Fruit fly (Drosophila melanogaster) whole organism, embryonic: ENCODE measurements around the gene Der-2.

ENCODE experiments used
- Asciz ChIP-seq: fragments of 200-800 bp; sonication (Bioruptor generic); optimal IDR thresholded peaks from 2 replicates; lab custom pipeline; 2017; ENCODE audit warnings: missing biosample characterization, mild to moderate bottlenecking, missing genetic modification characterization, missing genetic modification reagents
- CG10543 ChIP-seq: fragments of 200-800 bp; sonication (Bioruptor generic); optimal IDR thresholded peaks from 3 replicates; lab custom pipeline; 2017; ENCODE audit warnings: missing biosample characterization, mild to moderate bottlenecking, missing genetic modification characterization, moderate library complexity
- CG10654 ChIP-seq: fragments of 200-800 bp; sonication (Bioruptor generic); optimal IDR thresholded peaks from 2 replicates; lab custom pipeline; 2016; ENCODE audit warnings: missing biosample characterization, missing genetic modification characterization
- CG14050 ChIP-seq: fragments of 200-800 bp; sonication (Bioruptor generic); IDR thresholded peaks from 3 replicates; pipeline ENCODE4 v1.3.6; 2022; ENCODE audit warnings: missing biosample characterization, missing genetic modification characterization
- CG1529 ChIP-seq: fragments of 200-800 bp; sonication (Bioruptor generic); optimal IDR thresholded peaks from 3 replicates; lab custom pipeline; 2018; ENCODE audit warnings: missing biosample characterization, missing genetic modification characterization
- CG15696 ChIP-seq: fragments of 200-800 bp; sonication (Bioruptor generic); optimal IDR thresholded peaks from 2 replicates; lab custom pipeline; 2019; ENCODE audit warnings: missing biosample characterization, mild to moderate bottlenecking, missing genetic modification characterization, moderate library complexity
- CG1647 ChIP-seq: fragments of 200-800 bp; sonication (Bioruptor generic); optimal IDR thresholded peaks from 3 replicates; lab custom pipeline; 2016; ENCODE audit warnings: missing biosample characterization, missing genetic modification characterization
- CG17385 ChIP-seq: fragments of 200-800 bp; sonication (Bioruptor generic); optimal IDR thresholded peaks from 3 replicates; lab custom pipeline; 2018; ENCODE audit warnings: missing biosample characterization, mild to moderate bottlenecking, missing genetic modification characterization
- CG17829 ChIP-seq: fragments of 200-800 bp; optimal IDR thresholded peaks from 2 replicates; lab custom pipeline; 2019; ENCODE audit warnings: missing biosample characterization, mild to moderate bottlenecking, missing genetic modification characterization, moderate library complexity
- CG18764 ChIP-seq: fragments of 200-800 bp; sonication (Bioruptor generic); optimal IDR thresholded peaks from 3 replicates; lab custom pipeline; 2016; ENCODE audit warnings: missing biosample characterization, missing genetic modification characterization
- CG2116 ChIP-seq: fragments of 200-800 bp; sonication (Bioruptor generic); optimal IDR thresholded peaks from 3 replicates; lab custom pipeline; 2018; ENCODE audit warnings: missing biosample characterization, mild to moderate bottlenecking, missing genetic modification characterization
- CG2712 ChIP-seq: fragments of 200-800 bp; optimal IDR thresholded peaks from 3 replicates; lab custom pipeline; 2019; ENCODE audit warnings: missing biosample characterization, mild to moderate bottlenecking, missing genetic modification characterization, moderate library complexity
- CG32772 ChIP-seq: fragments of 200-800 bp; sonication (Bioruptor generic); IDR thresholded peaks from 2 replicates; pipeline ENCODE4 v1.3.6; 2022; ENCODE audit warnings: missing biosample characterization, missing genetic modification characterization
- CG5245 ChIP-seq: fragments of 200-800 bp; sonication (Bioruptor generic); optimal IDR thresholded peaks from 3 replicates; lab custom pipeline; 2016; ENCODE audit warnings: missing biosample characterization, missing genetic modification characterization
- CG7357 ChIP-seq: fragments of 200-800 bp; sonication (Bioruptor generic); IDR thresholded peaks from 3 replicates; pipeline ENCODE4 v1.3.6; 2022; ENCODE audit warnings: missing biosample characterization, missing genetic modification characterization
- CG9727 ChIP-seq: fragments of 200-800 bp; sonication (Bioruptor generic); optimal IDR thresholded peaks from 3 replicates; lab custom pipeline; 2017; ENCODE audit warnings: missing biosample characterization, mild to moderate bottlenecking, missing genetic modification characterization
- Dll ChIP-seq: fragments of 200-800 bp; sonication (Bioruptor generic); IDR thresholded peaks from 4 replicates; pipeline ENCODE4 v1.3.6; 2022; ENCODE audit warnings: missing biosample characterization, missing genetic modification characterization; ENCODE audit not compliant: partially characterized antibody
- Doc3 ChIP-seq: fragments of 200-800 bp; sonication (Bioruptor generic); IDR thresholded peaks from 3 replicates; pipeline ENCODE4 v1.3.6; 2022; ENCODE audit warnings: missing biosample characterization, missing genetic modification characterization; ENCODE audit not compliant: partially characterized antibody
- Dref ChIP-seq: fragments of 200-800 bp; sonication (Bioruptor generic); IDR thresholded peaks from 2 replicates; pipeline ENCODE4 v1.3.6; 2022; ENCODE audit warnings: missing biosample characterization, missing genetic modification characterization
- H15 ChIP-seq: fragments of 200-800 bp; sonication (Bioruptor generic); IDR thresholded peaks from 3 replicates; pipeline ENCODE4 v1.3.6; 2022; ENCODE audit warnings: missing biosample characterization, missing genetic modification characterization
- H2.0 ChIP-seq: fragments of 200-800 bp; sonication (Bioruptor generic); IDR thresholded peaks from 2 replicates; pipeline ENCODE4 v1.3.6; 2022; ENCODE audit warnings: missing biosample characterization, missing genetic modification characterization
- NC2β ChIP-seq: fragments of 200-800 bp; sonication (Bioruptor generic); optimal IDR thresholded peaks from 2 replicates; lab custom pipeline; 2016; ENCODE audit warnings: missing biosample characterization, missing genetic modification characterization
- Ptx1 ChIP-seq: fragments of 200-800 bp; sonication (Bioruptor generic); IDR thresholded peaks from 2 replicates; pipeline ENCODE4 v1.3.6; 2022; ENCODE audit warnings: missing biosample characterization, missing genetic modification characterization
- Taf1 ChIP-seq: fragments of 200-800 bp; sonication (Bioruptor generic); IDR thresholded peaks from 2 replicates; pipeline ENCODE4 v1.3.6; 2022; ENCODE audit warnings: missing biosample characterization, missing genetic modification characterization
- Usf ChIP-seq: fragments of 200-800 bp; sonication (Bioruptor generic); optimal IDR thresholded peaks from 2 replicates; lab custom pipeline; 2017; ENCODE audit warnings: missing genotype, missing biosample characterization, missing genetic modification characterization
- ap ChIP-seq: fragments of 200-800 bp; sonication (Bioruptor generic); IDR thresholded peaks from 2 replicates; pipeline ENCODE4 v1.3.6; 2022; ENCODE audit warnings: missing biosample characterization, missing genetic modification characterization
- ara ChIP-seq: fragments of 200-800 bp; sonication (Bioruptor generic); IDR thresholded peaks from 2 replicates; pipeline ENCODE4 v1.3.6; 2022; ENCODE audit warnings: missing biosample characterization, missing genetic modification characterization
- az2 ChIP-seq: fragments of 200-800 bp; sonication (Bioruptor generic); optimal IDR thresholded peaks from 3 replicates; lab custom pipeline; 2016; ENCODE audit warnings: missing biosample characterization, missing genetic modification characterization
- cas ChIP-seq: fragments of 200-800 bp; sonication (Bioruptor generic); IDR thresholded peaks from 2 replicates; pipeline ENCODE4 v1.3.6; 2022; ENCODE audit warnings: missing biosample characterization, missing genetic modification characterization
- dmrt11E ChIP-seq: fragments of 200-800 bp; sonication (Bioruptor generic); optimal IDR thresholded peaks from 3 replicates; lab custom pipeline; 2018; ENCODE audit warnings: missing biosample characterization, mild to moderate bottlenecking, missing genetic modification characterization, moderate library complexity
- eyg ChIP-seq: fragments of 200-800 bp; sonication (Bioruptor generic); optimal IDR thresholded peaks from 3 replicates; lab custom pipeline; 2016; ENCODE audit warnings: missing biosample characterization, missing genetic modification characterization
- fd96Cb ChIP-seq: fragments of 200-800 bp; sonication (Bioruptor generic); optimal IDR thresholded peaks from 2 replicates; lab custom pipeline; 2018; ENCODE audit warnings: missing biosample characterization, mild to moderate bottlenecking, missing genetic modification characterization, moderate library complexity
- gfzf ChIP-seq: fragments of 200-800 bp; sonication (Bioruptor generic); optimal IDR thresholded peaks from 2 replicates; lab custom pipeline; 2016; ENCODE audit warnings: missing biosample characterization, mild to moderate bottlenecking, missing genetic modification characterization, moderate library complexity
- insv ChIP-seq, 2 experiments: fragments of 200-800 bp; sonication (Bioruptor generic); optimal IDR thresholded peaks; 3 replicates each; lab custom pipeline; 2016 to 2018; ENCODE audit warnings: missing biosample characterization in 2 of 2, missing genetic modification characterization in 2 of 2
- inv ChIP-seq: fragments of 200-800 bp; sonication (Bioruptor generic); IDR thresholded peaks from 2 replicates; pipeline ENCODE4 v1.3.6; 2022; ENCODE audit warnings: missing biosample characterization, missing genetic modification characterization; ENCODE audit not compliant: partially characterized antibody
- jumu ChIP-seq: fragments of 200-800 bp; sonication (Bioruptor generic); optimal IDR thresholded peaks from 3 replicates; lab custom pipeline; 2016; ENCODE audit warnings: missing biosample characterization, missing genetic modification characterization
- lilli ChIP-seq: fragments of 200-800 bp; sonication (Bioruptor generic); optimal IDR thresholded peaks from 3 replicates; lab custom pipeline; 2016; ENCODE audit warnings: missing biosample characterization, missing genetic modification characterization
- lola ChIP-seq, 3 experiments: fragments of >200 bp in 2 of 3; fragments of 200-800 bp in 1 of 3; sonication (Bioruptor generic) in 1 of 3; optimal IDR thresholded peaks; 2 replicates each; lab custom pipeline; 2017 to 2019; ENCODE audit warnings: missing biosample characterization in 3 of 3, missing genetic modification characterization in 3 of 3, mild to moderate bottlenecking in 1 of 3, moderate library complexity in 1 of 3
- nerfin-1 ChIP-seq: fragments of 200-800 bp; sonication (Bioruptor generic); optimal IDR thresholded peaks from 3 replicates; lab custom pipeline; 2019; ENCODE audit warnings: missing biosample characterization, mild to moderate bottlenecking, missing genetic modification characterization, moderate library complexity
- nmo ChIP-seq: fragments of 200-800 bp; sonication (Bioruptor generic); optimal IDR thresholded peaks from 2 replicates; lab custom pipeline; 2018; ENCODE audit warnings: missing biosample characterization, mild to moderate bottlenecking, missing genetic modification characterization, moderate library complexity
- repo ChIP-seq: fragments of 200-800 bp; sonication (Bioruptor generic); optimal IDR thresholded peaks from 2 replicates; lab custom pipeline; 2016; ENCODE audit warnings: missing biosample characterization, missing genetic modification characterization
- rib ChIP-seq: fragments of 200-800 bp; sonication (Bioruptor generic); IDR thresholded peaks from 2 replicates; pipeline ENCODE4 v1.3.6; 2022; ENCODE audit warnings: missing biosample characterization, missing genetic modification characterization
- slbo ChIP-seq: fragments of 200-800 bp; sonication (Bioruptor generic); IDR thresholded peaks from 2 replicates; pipeline ENCODE4 v1.3.6; 2022; ENCODE audit warnings: missing biosample characterization, missing genetic modification characterization
- slou ChIP-seq: fragments of 200-800 bp; sonication (Bioruptor generic); optimal IDR thresholded peaks from 3 replicates; lab custom pipeline; 2016; ENCODE audit warnings: missing biosample characterization, missing genetic modification characterization
- sob ChIP-seq: fragments of 200-800 bp; sonication (Bioruptor generic); IDR thresholded peaks from 2 replicates; pipeline ENCODE4 v1.3.6; 2022; ENCODE audit warnings: missing biosample characterization, missing genetic modification characterization
- stc ChIP-seq: fragments of 200-800 bp; sonication (Bioruptor generic); IDR thresholded peaks from 2 replicates; pipeline ENCODE4 v1.3.6; 2022; ENCODE audit warnings: missing biosample characterization, missing genetic modification characterization
- tio ChIP-seq: fragments of 200-800 bp; sonication (Bioruptor generic); optimal IDR thresholded peaks from 2 replicates; lab custom pipeline; 2017; ENCODE audit warnings: missing biosample characterization, missing genetic modification characterization, inconsistent platforms
- tll ChIP-seq, 2 experiments: fragments of 200-800 bp in 1 of 2; fragments of >200 bp in 1 of 2; sonication (Bioruptor generic) in 1 of 2; optimal IDR thresholded peaks; 2 replicates each; lab custom pipeline; 2017 to 2019; ENCODE audit warnings: missing biosample characterization in 2 of 2, missing genetic modification characterization in 2 of 2, mild to moderate bottlenecking in 1 of 2, moderate library complexity in 1 of 2

The Der-2 gene

DNA sequence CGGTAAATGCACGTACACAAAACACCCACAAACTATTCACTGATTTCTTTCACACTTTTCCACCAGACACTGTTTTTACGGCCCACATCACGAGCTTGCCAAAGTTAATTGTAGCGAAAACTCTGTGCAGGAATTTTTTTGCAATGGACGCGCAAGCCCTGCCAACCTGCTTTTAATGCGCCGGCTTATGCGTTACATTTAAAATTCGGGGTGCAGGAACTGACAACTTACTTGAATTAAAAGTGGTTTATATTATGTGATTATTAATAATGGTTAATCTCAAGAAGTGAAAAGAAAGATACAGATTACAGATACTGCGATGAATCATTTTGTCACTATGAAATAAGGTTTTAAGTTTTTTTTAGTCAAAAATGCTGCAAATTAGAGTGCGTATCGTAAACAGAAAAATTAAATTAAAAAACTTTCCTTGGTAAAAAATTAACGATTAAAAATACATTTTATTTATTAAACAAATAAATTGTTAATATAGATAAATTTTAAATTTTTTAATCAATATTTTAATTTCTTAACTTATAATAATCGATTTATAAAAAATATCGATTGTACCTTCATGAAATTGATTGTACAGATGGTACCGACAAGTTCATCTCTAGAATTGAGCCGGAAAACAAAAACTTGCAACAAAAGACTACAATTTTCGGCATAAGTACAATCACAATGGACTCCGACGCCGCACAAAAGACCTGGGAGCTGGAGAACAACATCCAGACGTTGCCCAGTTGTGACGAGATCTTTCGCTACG lies 14.3 kb downstream of the Der-2 start, which contains the start of the genes CG42232 and CSN5 (continued):
- TF ChIP-seq sob (GFP tag; lab: Robert Waterston, UW) (0 out of 2 replicates have a peak, but pooled peaks have one; percentile 18), tll (GFP tag; optimal IDR thresholded peaks at IDR 0.05; lab: Kevin White, UChicago) (peak in 1 of 2 experiments; percentile 28), CG17829 (tag; lab: Kevin White, UChicago) (peak; percentile 76), CG32772 (peak; percentile 17; the same call in 1 of the 2 replicates), rib (GFP tag; lab: Robert Waterston, UW) (0 out of 2 replicates have a peak, but pooled peaks have one; percentile 30), gfzf (GFP tag; lab: Kevin White, UChicago) (peak; percentile 17), inv (GFP tag; lab: Robert Waterston, UW) (no peak), Asciz (GFP tag; lab: Kevin White, UChicago) (peak; percentile 39), slou (peak; percentile 21), Ptx1 (GFP tag; lab: Robert Waterston, UW) (peak; percentile 63; the same call in 1 of the 2 replicates), ara (GFP tag; lab: Robert Waterston, UW) (peak; percentile 47; the same call in 1 of the 2 replicates), jumu (peak; percentile 54), CG9727 (GFP tag; lab: Kevin White, UChicago) (peak; percentile 68), lola (GFP tag; optimal IDR thresholded peaks at IDR 0.05; lab: Kevin White, UChicago) (peak in 1 of 3 experiments; percentile 62), CG7357 (GFP tag; lab: Robert Waterston, UW) (no peak; the same call in 2 of the 3 replicates), Taf1 (GFP tag; lab: Robert Waterston, UW) (no peak), cas (peak; percentile 31; the same call in 1 of the 2 replicates), ap (peak; percentile 38; the same call in 1 of the 2 replicates), CG15696 (tag; lab: Kevin White, UChicago) (peak; percentile 60), CG5245 (GFP tag; lab: Kevin White, UChicago) (peak; percentile 49), Doc3 (GFP tag; lab: Robert Waterston, UW) (no peak), CG18764 (GFP tag; lab: Kevin White, UChicago) (peak; percentile 40), insv (GFP tag; optimal IDR thresholded peaks at IDR 0.05; lab: Kevin White, UChicago) (peak in 1 of 2 experiments; percentile 4), CG17385 (GFP tag; lab: Kevin White, UChicago) (peak; percentile 49), CG1647 (GFP tag; lab: Kevin White, UChicago) (peak; percentile 46), az2 (peak; percentile 67), NC2β (GFP tag; lab: Kevin White, UChicago) (peak; percentile 40), repo (peak; percentile 16), Dll (GFP tag; lab: Robert Waterston, UW) (peak; percentile 74), Usf (GFP tag; lab: Kevin White, UChicago) (peak; percentile 13), Dref (peak; percentile 60), CG10654 (GFP tag; lab: Kevin White, UChicago) (peak; percentile 67), CG14050 (GFP tag; lab: Robert Waterston, UW) (no peak), CG2116 (GFP tag; lab: Kevin White, UChicago) (peak; percentile 67), fd96Cb (tag; lab: Kevin White, UChicago) (peak; percentile 49), CG2712 (tag; lab: Kevin White, UChicago) (peak; percentile 2), slbo (GFP tag; lab: Robert Waterston, UW) (peak; percentile 69), CG1529 (GFP tag; lab: Kevin White, UChicago) (no peak), nmo (GFP tag; lab: Kevin White, UChicago) (peak; percentile 84), tio (GFP tag; lab: Kevin White, UChicago) (peak; percentile 41), eyg (no peak), CG10543 (GFP tag; lab: Kevin White, UChicago) (no peak), dmrt11E (tag; lab: Kevin White, UChicago) (peak; percentile 68), lilli (GFP tag; lab: Kevin White, UChicago) (no peak), H15 (peak; percentile 23; the same call in 1 of the 3 replicates), stc (GFP tag; lab: Robert Waterston, UW) (0 out of 2 replicates have a peak, but pooled peaks have one; percentile 33), H2.0 (GFP tag; lab: Robert Waterston, UW) (peak; percentile 35; the same call in 1 of the 2 replicates), nerfin-1 (tag; lab: Kevin White, UChicago) (peak; percentile 99)
